Worm (Caenorhabditis elegans) whole organism, late embryonic: ENCODE results near the gene rft-2.

Experiments used
- Y22D7AL.16 ChIP-seq: sonication (generic microtip); optimal IDR thresholded peaks from 2 replicates; lab custom pipeline; 2016; ENCODE audit warnings: missing genetic modification characterization, missing compliant biosample characterization
- ceh-14 ChIP-seq: sonication (generic microtip); optimal IDR thresholded peaks from 2 replicates; lab custom pipeline; 2016; ENCODE audit warnings: missing genotype, missing genetic modification characterization, missing compliant biosample characterization
- ceh-48 ChIP-seq: sonication (generic microtip); optimal IDR thresholded peaks from 2 replicates; lab custom pipeline; 2016; ENCODE audit warnings: missing genetic modification characterization, inconsistent platforms, missing compliant biosample characterization
- ceh-9 ChIP-seq: sonication (generic microtip); optimal IDR thresholded peaks from 2 replicates; lab custom pipeline; 2016; ENCODE audit warnings: mild to moderate bottlenecking, missing genetic modification characterization, inconsistent platforms, missing compliant biosample characterization
- elt-2 ChIP-seq: sonication (generic microtip); optimal IDR thresholded peaks from 2 replicates; lab custom pipeline; 2016; ENCODE audit warnings: missing genetic modification reagents, missing genetic modification characterization, missing compliant biosample characterization
- pag-3 ChIP-seq: sonication (generic microtip); optimal IDR thresholded peaks from 2 replicates; lab custom pipeline; 2016; ENCODE audit warnings: missing compliant biosample characterization, missing genetic modification characterization, borderline replicate concordance
- pha-4 ChIP-seq: fragments of 150-350 bp; optimal IDR thresholded peaks from 2 replicates; lab custom pipeline; 2018; ENCODE audit warnings: missing biosample characterization, missing genetic modification reagents, missing genetic modification characterization
- pqm-1 ChIP-seq: sonication (generic microtip); optimal IDR thresholded peaks from 2 replicates; lab custom pipeline; 2016; ENCODE audit warnings: missing genetic modification characterization, missing compliant biosample characterization
- sox-4 ChIP-seq: sonication (generic microtip); optimal IDR thresholded peaks from 2 replicates; lab custom pipeline; 2017; ENCODE audit warnings: mild to moderate bottlenecking, missing genetic modification characterization, inconsistent platforms, missing compliant biosample characterization

DNA sequence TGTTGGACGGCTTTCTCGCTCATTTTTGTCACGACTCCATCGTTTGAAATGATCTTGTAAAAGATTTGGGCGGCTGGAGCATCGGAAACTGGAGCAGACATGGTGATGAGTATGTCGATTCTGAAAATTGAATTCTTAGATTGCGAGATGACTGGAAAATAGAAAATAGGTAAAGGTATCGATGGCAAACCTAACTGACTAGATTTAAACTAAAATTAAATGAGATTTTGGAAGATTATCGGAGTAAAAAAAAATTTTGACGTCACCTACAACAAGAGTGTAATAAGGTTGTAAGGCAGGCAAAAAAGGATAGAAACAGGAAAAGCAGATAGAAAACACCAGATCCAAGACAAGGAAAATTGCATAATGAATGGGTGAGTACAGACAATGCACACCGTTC is 28.9 kb downstream of the rft-2 start, which contains the start of gene skr-14:
- no peak for TF ChIP-seq Y22D7AL.16 (tag; lab: Kevin White, UChicago)
- TF ChIP-seq ceh-14 (tag; lab: Kevin White, UChicago), result no peak
- no peak for TF ChIP-seq ceh-9 (tag; lab: Kevin White, UChicago)
- no peak for TF ChIP-seq elt-2 (tag; lab: Kevin White, UChicago)
- TF ChIP-seq pha-4 (tag; lab: Kevin White, UChicago), result no peak
- no peak for TF ChIP-seq pag-3 (tag; lab: Kevin White, UChicago)
- TF ChIP-seq pqm-1 (tag; lab: Kevin White, UChicago), result no peak
- TF ChIP-seq ceh-48 (tag; lab: Kevin White, UChicago), result no peak
- no peak for TF ChIP-seq sox-4 (tag; lab: Kevin White, UChicago)
